Worm (Caenorhabditis elegans) whole organism, L4/young adult: Measurements from ENCODE around the gene twk-34.

Source experiments
- W03F9.2 ChIP-seq: fragments of 150-350 bp; optimal IDR thresholded peaks from 2 replicates; lab custom pipeline; 2014; ENCODE audit warnings: missing biosample characterization, missing genetic modification characterization
- him-1 ChIP-seq: sonication (generic microtip); optimal IDR thresholded peaks from 2 replicates; lab custom pipeline; 2016; ENCODE audit warnings: missing genotype, missing genetic modification reagents, missing genetic modification characterization, missing compliant biosample characterization

DNA sequence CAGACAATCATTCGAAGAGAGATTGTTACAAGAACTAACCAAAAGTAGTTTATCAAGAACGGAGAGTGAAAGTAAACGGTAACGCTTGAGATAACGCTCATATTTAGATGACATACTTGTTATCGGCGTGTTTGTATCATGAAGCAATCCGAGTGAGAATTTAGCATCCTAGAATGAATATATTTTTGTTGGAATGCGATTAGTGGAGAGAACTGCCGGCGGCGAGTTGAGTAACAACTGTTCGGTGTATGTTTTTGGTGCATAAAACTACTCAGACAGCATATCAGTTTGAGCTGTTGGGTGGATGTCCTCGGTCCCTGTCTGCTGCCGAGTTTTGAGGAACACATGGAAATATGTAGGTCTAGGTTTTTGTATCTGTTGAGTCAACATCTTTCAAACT, 28.8 kb downstream of the twk-34 start, which contains the start of gene T23D5.3:
- TF ChIP-seq him-1: no peak
- TF ChIP-seq W03F9.2 (tag; lab: Kevin White, UChicago): no peak
